Fruit fly (Drosophila melanogaster) whole organism: Measurements from ENCODE around the gene CG6184.

ENCODE experiments used
- CG8478 ChIP-seq: fragments of >200 bp; optimal IDR thresholded peaks from 2 replicates; lab custom pipeline; 2018; ENCODE audit warnings: inconsistent platforms
- Dll ChIP-seq: fragments of >200 bp; optimal IDR thresholded peaks from 2 replicates; lab custom pipeline; 2017
- EcR ChIP-seq, 2 experiments: fragments of >200 bp; optimal IDR thresholded peaks; 2 replicates each; lab custom pipeline; 2017; ENCODE audit warnings: missing biosample characterization in 2 of 2, missing genetic modification characterization in 2 of 2, missing genetic modification reagents in 2 of 2
- pan ChIP-seq: fragments of >200 bp; optimal IDR thresholded peaks from 2 replicates; lab custom pipeline; 2017
- psq ChIP-seq: fragments of >200 bp; optimal IDR thresholded peaks from 2 replicates; lab custom pipeline; 2017
- usp ChIP-seq: fragments of >200 bp; optimal IDR thresholded peaks from 2 replicates; lab custom pipeline; 2017; ENCODE audit warnings: missing biosample characterization, missing genetic modification characterization, mixed read lengths

The CG6184 gene

DNA sequence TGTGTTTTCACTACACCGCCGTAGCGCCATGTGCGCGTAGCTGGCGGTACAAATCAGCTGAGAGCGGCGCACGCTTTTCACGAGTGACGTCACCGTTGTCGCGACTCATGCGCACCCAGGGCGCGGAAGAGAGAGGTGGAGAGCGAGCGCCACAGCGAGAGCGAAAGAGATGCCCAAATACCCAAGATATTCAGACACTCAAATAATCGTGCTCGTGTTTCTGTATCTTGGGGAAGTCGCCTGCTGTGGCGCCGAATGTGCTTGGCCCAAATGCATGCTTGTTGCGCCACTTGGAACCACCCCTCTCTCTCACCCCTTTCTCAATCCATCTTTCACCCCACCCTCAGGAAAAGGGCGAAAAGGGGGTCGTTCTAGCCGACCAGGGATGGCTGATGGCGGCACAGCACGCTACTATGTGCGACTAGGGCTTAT is 25.0 kb downstream of the CG6184 start, which contains the start of gene CG6231:
Gene CG6231 (minus strand): TSS at position 34 of the 432 bp plus-strand sequence.
- TF ChIP-seq psq (lab: Kevin White, UChicago) (no peak), EcR (GFP tag; optimal IDR thresholded peaks at IDR 0.05; lab: Kevin White, UChicago) (no peak), Dll (lab: Kevin White, UChicago) (no peak), pan (lab: Kevin White, UChicago) (no peak), usp (GFP tag; lab: Kevin White, UChicago) (no peak), CG8478 (no peak)

DNA sequence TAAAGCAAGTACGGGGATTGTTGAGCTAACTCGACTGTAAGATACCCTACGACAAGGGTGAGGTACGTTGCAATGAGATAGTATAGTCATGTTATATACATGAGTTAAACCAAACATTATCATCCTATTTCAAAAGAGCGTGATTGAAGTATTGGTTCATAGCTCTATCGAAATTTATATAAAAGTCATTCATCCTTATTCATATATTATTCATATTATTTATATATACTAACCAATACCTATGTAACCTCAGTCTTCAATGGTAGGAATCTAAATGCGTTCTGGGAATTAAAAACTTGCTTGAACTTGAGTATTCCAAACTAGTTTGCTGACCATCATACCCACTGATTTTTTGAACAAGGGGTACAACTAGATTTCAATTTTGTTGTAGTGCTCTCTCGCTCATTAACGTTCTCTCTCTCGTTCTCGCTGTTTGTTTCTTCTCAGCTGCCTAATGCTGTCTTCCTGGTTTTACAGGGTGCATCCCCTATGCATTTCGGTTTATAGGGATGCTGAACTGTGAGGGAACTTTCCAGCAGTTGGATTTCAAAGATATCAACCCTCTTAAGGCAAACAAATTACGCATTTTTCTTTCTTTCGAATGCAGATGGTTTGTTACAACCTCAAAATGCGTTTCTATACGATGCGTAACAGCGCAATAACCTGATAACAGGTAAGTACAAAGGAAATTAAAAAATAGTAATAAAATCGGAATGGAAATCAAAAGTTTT is 29.7 kb downstream of the CG6184 start:
- TF ChIP-seq Dll (lab: Kevin White, UChicago) (no peak), pan (lab: Kevin White, UChicago) (no peak), usp (GFP tag; lab: Kevin White, UChicago) (no peak), EcR (GFP tag; optimal IDR thresholded peaks at IDR 0.05; lab: Kevin White, UChicago) (no peak), CG8478 (no peak), psq (lab: Kevin White, UChicago) (no peak)

DNA sequence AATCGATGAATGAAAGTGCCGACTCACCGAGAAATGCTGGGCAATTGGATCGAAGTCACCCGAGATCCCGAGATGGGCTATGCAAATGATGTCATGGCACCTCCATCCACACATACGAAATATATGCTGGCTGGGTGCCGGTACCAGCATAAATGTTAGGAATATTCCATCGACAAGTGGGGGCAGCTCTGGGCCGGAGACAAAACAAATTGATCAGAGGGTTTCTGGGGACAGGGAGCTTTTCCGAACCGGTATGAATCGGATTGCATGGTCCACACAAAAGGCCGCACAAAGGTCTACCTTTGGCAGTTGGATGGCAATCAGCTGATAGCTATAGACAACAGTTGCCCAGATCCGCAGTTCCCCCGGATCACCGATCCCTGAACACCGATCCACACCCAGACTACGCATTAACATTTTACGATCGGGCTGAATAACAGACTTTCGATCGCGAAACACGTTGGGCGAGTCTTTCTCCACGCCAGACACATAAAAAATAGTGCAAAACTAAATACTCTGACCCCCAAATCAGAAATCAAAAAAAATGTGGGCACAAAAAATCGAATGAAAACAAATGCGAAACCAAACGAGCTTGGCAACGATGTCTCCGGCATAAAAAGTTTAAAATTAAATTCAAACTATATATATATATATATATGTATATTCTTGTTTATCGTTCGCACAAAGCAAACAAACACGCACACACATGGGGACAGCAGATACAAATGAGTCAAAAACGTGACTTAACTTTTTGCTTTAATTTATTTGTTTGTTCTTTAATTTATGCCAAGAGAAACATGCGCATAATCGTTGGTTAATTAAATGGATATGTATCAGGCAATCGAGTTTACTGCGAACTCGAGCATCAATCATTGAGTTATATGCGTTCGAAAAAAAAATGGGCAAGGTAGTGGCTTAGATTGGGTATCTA is 32.1 kb downstream of the CG6184 start:
- no peak for TF ChIP-seq psq (lab: Kevin White, UChicago)
- TF ChIP-seq CG8478 = no peak
- TF ChIP-seq usp (GFP tag; lab: Kevin White, UChicago) = no peak
- TF ChIP-seq EcR (GFP tag; optimal IDR thresholded peaks at IDR 0.05; lab: Kevin White, UChicago) = no peak
- no peak for TF ChIP-seq pan (lab: Kevin White, UChicago)
- TF ChIP-seq Dll (lab: Kevin White, UChicago) = no peak

DNA sequence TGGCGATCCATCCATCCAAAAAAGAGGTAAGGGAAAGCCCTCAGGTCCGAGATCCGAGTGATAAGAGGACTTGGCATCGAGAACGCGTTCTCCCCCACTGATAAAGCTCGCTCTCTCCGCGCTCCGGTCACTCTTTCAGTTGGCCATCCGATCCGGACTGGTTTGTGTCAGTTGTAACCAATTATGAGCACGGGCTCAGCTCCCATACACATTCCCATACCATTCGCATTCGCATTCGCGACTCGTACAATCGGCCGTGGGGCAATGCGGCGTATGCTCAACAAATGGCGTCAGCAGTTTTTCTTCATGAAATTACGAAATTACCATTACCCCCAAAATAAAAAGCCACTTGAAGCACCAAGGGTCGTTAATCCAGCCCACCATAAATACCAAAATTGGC is 33.2 kb downstream of the CG6184 start:
- no peak for TF ChIP-seq EcR (GFP tag; optimal IDR thresholded peaks at IDR 0.05; lab: Kevin White, UChicago)
- TF ChIP-seq CG8478 = no peak
- no peak for TF ChIP-seq usp (GFP tag; lab: Kevin White, UChicago)
- TF ChIP-seq psq (lab: Kevin White, UChicago) = no peak
- TF ChIP-seq pan (lab: Kevin White, UChicago) = no peak
- no peak for TF ChIP-seq Dll (lab: Kevin White, UChicago)

DNA sequence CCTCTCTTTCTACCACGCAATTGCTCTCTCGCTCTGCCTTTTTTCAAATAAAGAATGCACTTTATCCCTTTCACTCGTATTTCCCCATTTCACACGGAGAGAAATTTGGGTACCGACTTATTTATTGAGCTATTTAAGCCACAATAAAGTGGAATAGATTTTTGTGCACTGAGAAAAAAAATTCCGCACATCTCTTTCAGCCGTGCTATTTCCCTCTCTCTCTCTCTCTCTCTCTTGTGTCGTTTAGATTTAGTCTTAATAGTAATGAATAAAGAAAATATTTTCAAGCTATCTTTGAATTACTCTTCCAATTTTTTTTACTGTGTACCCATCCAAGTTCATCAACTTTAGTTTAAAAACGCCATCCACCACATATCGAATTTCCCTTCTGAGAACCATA is 34.1 kb downstream of the CG6184 start:
- TF ChIP-seq psq (lab: Kevin White, UChicago) = no peak
- no peak for TF ChIP-seq Dll (lab: Kevin White, UChicago)
- no peak for TF ChIP-seq usp (GFP tag; lab: Kevin White, UChicago)
- no peak for TF ChIP-seq CG8478
- TF ChIP-seq pan (lab: Kevin White, UChicago) = no peak
- TF ChIP-seq EcR (GFP tag; optimal IDR thresholded peaks at IDR 0.05; lab: Kevin White, UChicago) = no peak

DNA sequence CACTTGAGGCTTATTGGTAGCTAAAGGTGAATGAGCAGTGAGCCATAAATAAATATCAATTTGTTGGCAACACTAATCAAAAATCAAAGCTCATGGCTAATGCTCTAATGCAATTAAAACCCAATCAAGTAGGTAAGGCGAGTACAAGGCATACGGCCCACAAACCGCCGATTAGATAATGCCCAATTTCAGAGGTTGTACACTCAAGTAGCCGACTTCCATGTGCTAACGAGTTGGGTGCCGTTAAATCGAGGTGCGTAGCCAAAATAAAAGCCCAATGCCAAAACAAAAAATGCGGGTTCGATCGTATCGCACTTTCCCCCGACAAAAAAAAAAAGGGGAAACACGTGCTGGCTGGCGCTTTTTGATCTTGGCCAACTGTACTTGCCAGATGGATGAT is 35.7 kb downstream of the CG6184 start:
- no peak for TF ChIP-seq CG8478
- TF ChIP-seq EcR (GFP tag; optimal IDR thresholded peaks at IDR 0.05; lab: Kevin White, UChicago) = no peak
- TF ChIP-seq usp (GFP tag; lab: Kevin White, UChicago) = no peak
- TF ChIP-seq Dll (lab: Kevin White, UChicago) = no peak
- TF ChIP-seq psq (lab: Kevin White, UChicago) = no peak
- no peak for TF ChIP-seq pan (lab: Kevin White, UChicago)

DNA sequence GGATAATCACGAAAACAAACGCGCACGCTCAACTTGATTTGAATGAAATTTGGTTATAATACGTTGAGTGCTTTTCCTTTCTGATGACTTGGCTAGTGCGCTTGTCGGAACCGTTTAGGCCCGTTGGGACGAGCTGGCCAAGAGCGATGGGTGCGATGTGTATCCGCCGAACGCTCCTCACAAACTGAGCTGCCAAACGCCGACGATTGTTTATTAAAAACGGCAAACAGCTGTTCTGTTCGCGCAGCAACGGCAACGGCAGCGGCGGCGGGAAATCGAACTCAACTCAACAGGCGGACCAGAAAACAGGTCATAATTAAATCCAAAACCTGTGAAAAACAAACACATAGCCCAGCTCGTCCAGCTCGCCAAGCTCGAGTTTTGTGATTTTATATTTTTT is 36.7 kb downstream of the CG6184 start:
- TF ChIP-seq pan (lab: Kevin White, UChicago) (no peak), usp (GFP tag; lab: Kevin White, UChicago) (no peak), psq (lab: Kevin White, UChicago) (no peak), EcR (GFP tag; optimal IDR thresholded peaks at IDR 0.05; lab: Kevin White, UChicago) (no peak), Dll (lab: Kevin White, UChicago) (no peak), CG8478 (no peak)

DNA sequence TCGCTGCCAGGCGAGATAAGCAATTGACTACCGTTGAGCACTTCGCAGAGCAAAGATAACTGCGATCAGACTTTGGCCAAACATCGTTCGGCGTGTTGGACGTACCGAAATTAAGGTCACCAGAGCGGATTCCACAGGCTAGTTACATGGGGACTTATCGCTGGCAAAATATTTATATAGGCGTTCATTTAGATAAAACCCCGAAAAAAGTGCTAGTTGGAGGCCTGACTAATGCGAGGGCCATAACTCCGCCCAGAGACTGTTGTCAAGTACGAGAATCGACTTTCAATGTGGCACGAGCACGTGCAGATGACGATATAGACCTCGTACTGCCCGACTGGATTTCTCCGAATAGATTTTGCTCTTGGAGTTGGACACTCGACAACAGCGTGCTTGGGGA is 37.8 kb downstream of the CG6184 start:
- TF ChIP-seq Dll (lab: Kevin White, UChicago) (no peak), pan (lab: Kevin White, UChicago) (no peak), psq (lab: Kevin White, UChicago) (no peak), CG8478 (no peak), EcR (GFP tag; optimal IDR thresholded peaks at IDR 0.05; lab: Kevin White, UChicago) (no peak), usp (GFP tag; lab: Kevin White, UChicago) (no peak)

DNA sequence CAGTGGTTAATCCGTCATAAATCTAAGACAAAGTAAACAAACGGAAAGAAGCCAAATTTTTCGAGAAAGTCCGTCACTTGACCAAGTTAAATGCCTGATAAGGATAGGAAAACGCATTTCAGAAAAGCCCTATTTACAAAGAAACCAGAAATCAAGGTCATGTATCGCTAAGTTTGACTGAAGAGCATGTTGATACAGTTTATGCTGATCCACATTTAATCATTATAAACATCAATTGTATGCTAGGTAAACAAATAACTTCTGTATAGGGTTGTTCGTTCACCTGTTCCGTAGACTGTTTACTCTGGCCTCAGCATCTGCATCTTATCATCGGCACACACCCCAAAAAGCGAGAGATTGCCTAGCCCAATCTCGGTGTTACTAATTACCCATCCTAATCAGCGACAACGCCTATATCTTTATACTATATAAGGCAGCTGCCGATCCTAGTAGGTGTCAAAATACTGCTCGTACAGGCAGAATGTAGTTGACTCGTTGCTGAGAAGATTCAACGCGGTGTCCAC is 44.7 kb downstream of the CG6184 start, which contains the start of gene CG16727:
Gene CG16727 (plus strand): TSS at position 474 of the 524 bp plus-strand sequence.
- TF ChIP-seq EcR (GFP tag; optimal IDR thresholded peaks at IDR 0.05; lab: Kevin White, UChicago) (no peak), Dll (lab: Kevin White, UChicago) (no peak), pan (lab: Kevin White, UChicago) (no peak), usp (GFP tag; lab: Kevin White, UChicago) (no peak)

DNA sequence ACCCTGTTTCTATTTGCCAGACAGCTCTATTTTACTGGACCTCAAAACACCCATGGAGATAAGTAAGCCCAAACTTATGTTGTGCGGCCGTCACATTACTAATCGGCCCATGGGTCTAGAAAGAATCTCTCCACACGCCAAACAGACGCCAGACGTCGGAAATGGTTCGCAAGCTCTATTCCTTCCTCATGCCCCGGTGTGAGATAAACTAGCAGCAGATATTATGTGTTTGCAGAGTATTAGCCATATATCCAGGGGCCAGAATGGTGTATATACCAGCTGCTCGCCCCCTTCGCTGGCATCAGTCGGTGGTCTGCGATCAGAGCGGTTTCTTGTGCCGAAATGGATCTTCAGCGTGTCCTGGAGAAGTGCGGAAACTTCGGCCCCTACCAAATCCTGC is 47.7 kb downstream of the CG6184 start, which contains the start of gene CG17752:
Gene CG17752 (plus strand): TSS at position 301 of the 400 bp plus-strand sequence.
- no peak for TF ChIP-seq Dll (lab: Kevin White, UChicago)
- TF ChIP-seq pan (lab: Kevin White, UChicago) = no peak
- TF ChIP-seq CG8478 = no peak
- no peak for TF ChIP-seq usp (GFP tag; lab: Kevin White, UChicago)
- no peak for TF ChIP-seq EcR (GFP tag; optimal IDR thresholded peaks at IDR 0.05; lab: Kevin White, UChicago)
- no peak for TF ChIP-seq psq (lab: Kevin White, UChicago)

DNA sequence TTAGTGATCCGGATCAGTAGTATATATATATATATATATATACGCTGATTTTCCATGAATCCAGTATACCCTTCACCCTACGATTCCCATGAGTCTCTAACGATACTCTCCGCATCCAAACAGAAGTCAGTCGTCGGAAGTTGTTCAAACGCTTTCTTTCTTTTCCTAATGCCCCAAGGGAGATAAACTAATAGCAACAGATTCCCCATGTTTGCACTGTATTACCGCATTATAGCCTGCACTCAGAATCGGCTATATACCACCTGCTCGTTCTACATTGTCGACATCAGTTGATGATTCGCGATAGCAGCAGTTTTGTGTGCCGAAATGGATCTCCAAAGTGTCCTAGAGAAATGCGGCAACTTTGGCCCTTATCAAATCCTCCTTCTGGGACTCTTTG is 50.7 kb downstream of the CG6184 start, which contains the start of gene CG17751:
Gene CG17751 (plus strand): TSS at position 301 of the 400 bp plus-strand sequence.
- no peak for TF ChIP-seq EcR (GFP tag; optimal IDR thresholded peaks at IDR 0.05; lab: Kevin White, UChicago)
- no peak for TF ChIP-seq Dll (lab: Kevin White, UChicago)
- no peak for TF ChIP-seq usp (GFP tag; lab: Kevin White, UChicago)
- TF ChIP-seq CG8478 = no peak
- TF ChIP-seq pan (lab: Kevin White, UChicago) = no peak
- no peak for TF ChIP-seq psq (lab: Kevin White, UChicago)
